Worm (Caenorhabditis elegans): ENCODE measurements around the gene F23F1.5.
A peak's percentile ranks its signal among the peaks of the same experiment; 100 is the strongest.

F23F1.5 gene

DNA sequence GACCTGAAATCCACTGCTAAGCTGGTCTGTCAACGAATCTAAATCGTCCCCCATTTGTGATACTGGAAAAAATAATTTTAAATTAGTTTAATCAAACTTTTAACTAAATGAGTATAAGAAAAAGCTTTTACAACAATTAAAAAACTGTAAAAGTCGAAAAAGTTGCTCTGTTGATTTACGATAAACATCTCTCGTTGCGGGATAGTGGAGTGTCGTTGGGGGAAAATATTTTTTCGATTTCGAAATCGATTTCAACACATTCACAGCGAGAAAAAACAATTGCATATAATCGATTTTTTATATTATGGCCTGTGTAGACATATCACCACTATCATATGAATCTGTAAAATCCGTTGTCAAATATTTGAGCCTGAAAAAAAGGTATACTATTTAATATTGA, at the start of gene F23F1.5, which contains the start of gene fbxc-54:
Gene F23F1.5 (minus strand): TSS at position 64 of the 400 bp plus-strand sequence.
Gene fbxc-54 (plus strand): TSS at position 199 of the 400 bp plus-strand sequence.
- peak; percentile 2 for TF ChIP-seq lin-39 (tag; optimal IDR thresholded peaks at IDR 0.05)
- no peak for TF ChIP-seq nhr-11 (tag; optimal IDR thresholded peaks at IDR 0.05)
- no peak for TF ChIP-seq fkh-2 (tag; optimal IDR thresholded peaks at IDR 0.05)
- TF ChIP-seq elt-1 (tag; optimal IDR thresholded peaks at IDR 0.05), result no peak
- TF ChIP-seq ceh-28 (tag; optimal IDR thresholded peaks at IDR 0.05), result peak; percentile 44
- peak; percentile 41 for TF ChIP-seq nfya-1 (tag; optimal IDR thresholded peaks at IDR 0.05; ENCODE audit: insufficient read depth)
- no peak for TF ChIP-seq elt-2 (tag; optimal IDR thresholded peaks at IDR 0.05)
- TF ChIP-seq daf-12 (tag; optimal IDR thresholded peaks at IDR 0.05), result no peak
- TF ChIP-seq nhr-77 (tag; optimal IDR thresholded peaks at IDR 0.05), result no peak
- no peak for TF ChIP-seq zag-1 (tag; optimal IDR thresholded peaks at IDR 0.05)
- no peak for TF ChIP-seq tbx-2 (tag; optimal IDR thresholded peaks at IDR 0.05)
- no peak for TF ChIP-seq mml-1 (tag; optimal IDR thresholded peaks at IDR 0.05)
- TF ChIP-seq ceh-82 (tag; optimal IDR thresholded peaks at IDR 0.05), result no peak
- TF ChIP-seq nhr-23 (tag; optimal IDR thresholded peaks at IDR 0.05), result no peak
- TF ChIP-seq egl-5 (tag; optimal IDR thresholded peaks at IDR 0.05), result no peak
- TF ChIP-seq ZK546.5 (tag; optimal IDR thresholded peaks at IDR 0.05), result no peak
- TF ChIP-seq fkh-10 (GFP tag; optimal IDR thresholded peaks at IDR 0.05), result no peak
- no peak for TF ChIP-seq jun-1 (tag; optimal IDR thresholded peaks at IDR 0.05)
- peak; percentile 58 for TF ChIP-seq R02D3.7 (tag; optimal IDR thresholded peaks at IDR 0.05)
- TF ChIP-seq pha-4 (tag; optimal IDR thresholded peaks at IDR 0.05), result no peak
- TF ChIP-seq unc-62 (GFP tag; optimal IDR thresholded peaks at IDR 0.05), result no peak
- no peak for TF ChIP-seq sea-2 (GFP tag; optimal IDR thresholded peaks at IDR 0.05)
- peak; percentile 38 for TF ChIP-seq lin-15B (tag; optimal IDR thresholded peaks at IDR 0.05)
- no peak for TF ChIP-seq ama-1 (optimal IDR thresholded peaks at IDR 0.05)
- no peak for TF ChIP-seq elt-3 (tag; optimal IDR thresholded peaks at IDR 0.05)
- no peak for TF ChIP-seq aly-2 (tag; optimal IDR thresholded peaks at IDR 0.05)
- no peak for TF ChIP-seq hmg-11 (tag; optimal IDR thresholded peaks at IDR 0.05)
- no peak for TF ChIP-seq ceh-9 (tag; optimal IDR thresholded peaks at IDR 0.05)

DNA sequence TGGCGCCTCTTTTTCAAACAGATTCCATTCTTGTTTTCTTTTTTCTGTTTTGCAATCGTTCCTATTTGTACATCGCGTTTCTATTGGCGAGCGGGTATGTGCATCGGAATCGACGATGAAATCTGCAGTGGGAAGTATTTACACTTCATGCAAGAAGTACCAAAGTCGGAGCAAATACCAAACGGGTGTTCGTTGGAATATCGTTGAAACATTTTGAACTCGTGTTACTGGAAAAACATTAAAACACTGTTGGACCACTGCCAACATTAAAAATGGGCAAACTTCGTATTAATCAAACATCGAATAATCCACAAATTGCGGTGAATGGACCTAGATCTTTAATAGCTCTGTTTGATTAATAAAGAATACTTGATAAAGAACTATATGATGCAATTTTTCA, 47.8 kb upstream of the F23F1.5 start, which contains the start of gene C23H3.9:
Gene C23H3.9 (minus strand): TSS at position 101 of the 400 bp plus-strand sequence.
- TF ChIP-seq tbx-2 (tag; optimal IDR thresholded peaks at IDR 0.05), result no peak
- TF ChIP-seq fkh-2 (tag; optimal IDR thresholded peaks at IDR 0.05), result no peak
- no peak for TF ChIP-seq aly-2 (tag; optimal IDR thresholded peaks at IDR 0.05)
- no peak for TF ChIP-seq ztf-11 (tag; optimal IDR thresholded peaks at IDR 0.05)
- no peak for TF ChIP-seq nhr-25 (tag; optimal IDR thresholded peaks at IDR 0.05)
- no peak for TF ChIP-seq lsy-12 (tag; optimal IDR thresholded peaks at IDR 0.05)
- TF ChIP-seq mdl-1 (tag; optimal IDR thresholded peaks at IDR 0.05), result no peak
- no peak for TF ChIP-seq snpc-4 (tag; optimal IDR thresholded peaks at IDR 0.05)
- no peak for TF ChIP-seq fos-1 (tag; optimal IDR thresholded peaks at IDR 0.05)
- TF ChIP-seq hmg-11 (tag; optimal IDR thresholded peaks at IDR 0.05), result no peak
- TF ChIP-seq jun-1 (tag; optimal IDR thresholded peaks at IDR 0.05), result no peak
- TF ChIP-seq unc-62 (GFP tag; optimal IDR thresholded peaks at IDR 0.05), result no peak
- TF ChIP-seq elt-1 (tag; optimal IDR thresholded peaks at IDR 0.05), result no peak

DNA sequence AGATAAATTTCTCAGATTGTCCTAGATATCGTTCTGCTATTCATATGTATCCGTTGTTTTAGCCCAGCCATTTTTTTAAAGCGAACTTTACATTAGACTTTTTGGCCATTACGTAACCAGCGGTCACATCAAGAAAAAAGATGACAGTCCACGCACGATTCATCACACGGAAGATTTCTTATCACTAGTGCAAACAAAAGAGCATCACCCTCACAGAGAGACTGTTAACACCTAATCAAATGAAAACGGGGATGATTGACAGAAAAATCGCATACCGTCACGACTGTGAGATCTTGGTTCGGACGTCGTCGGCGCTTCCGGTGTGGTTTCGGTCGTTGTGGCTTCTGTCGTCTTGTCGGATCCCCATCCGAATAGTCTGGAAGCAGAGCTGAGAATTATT, 45.3 kb upstream of the F23F1.5 start:
- no peak for TF ChIP-seq fkh-10 (GFP tag; optimal IDR thresholded peaks at IDR 0.05)
- TF ChIP-seq elt-2 (tag; optimal IDR thresholded peaks at IDR 0.05), result peak; percentile 16

ce11 chrII:75831-76230, 44.4 kb upstream of the F23F1.5 start:
- TF ChIP-seq lsy-12 (tag; optimal IDR thresholded peaks at IDR 0.05) (no peak), ztf-4 (tag; optimal IDR thresholded peaks at IDR 0.05) (no peak), mml-1 (tag; optimal IDR thresholded peaks at IDR 0.05) (no peak), pqm-1 (tag; optimal IDR thresholded peaks at IDR 0.05) (no peak), nhr-28 (tag; optimal IDR thresholded peaks at IDR 0.05) (no peak), ceh-9 (tag; optimal IDR thresholded peaks at IDR 0.05) (no peak), elt-1 (tag; optimal IDR thresholded peaks at IDR 0.05) (no peak), fos-1 (tag; optimal IDR thresholded peaks at IDR 0.05) (no peak), nfya-1 (tag; optimal IDR thresholded peaks at IDR 0.05; ENCODE audit: insufficient read depth) (no peak), nhr-67 (tag; optimal IDR thresholded peaks at IDR 0.05) (no peak), snpc-4 (tag; optimal IDR thresholded peaks at IDR 0.05) (no peak), jun-1 (tag; optimal IDR thresholded peaks at IDR 0.05) (no peak), ceh-82 (tag; optimal IDR thresholded peaks at IDR 0.05) (no peak), skn-1 (tag; optimal IDR thresholded peaks at IDR 0.05) (no peak), ztf-11 (tag; optimal IDR thresholded peaks at IDR 0.05) (no peak), lin-15B (tag; optimal IDR thresholded peaks at IDR 0.05) (no peak), ceh-16 (tag; optimal IDR thresholded peaks at IDR 0.05) (no peak), fkh-2 (tag; optimal IDR thresholded peaks at IDR 0.05) (no peak)

All from whole organism, L3 larva.